Worm (Caenorhabditis elegans) whole organism, late embryonic: Measurements from ENCODE around the gene his-72.

Source experiments
- T23F11.4 ChIP-seq: fragments of 200-800 bp; sonication (Bioruptor generic); optimal IDR thresholded peaks from 2 replicates; lab custom pipeline; 2018; ENCODE audit warnings: mild to moderate bottlenecking, missing genetic modification characterization, missing compliant biosample characterization
- ceh-22 ChIP-seq: sonication (generic microtip); optimal IDR thresholded peaks from 2 replicates; lab custom pipeline; 2017; ENCODE audit warnings: missing biosample characterization, missing genetic modification characterization
- che-1 ChIP-seq: sonication (generic microtip); optimal IDR thresholded peaks from 2 replicates; lab custom pipeline; 2016; ENCODE audit warnings: mild to moderate bottlenecking, missing genetic modification characterization, missing compliant biosample characterization
- elt-2 ChIP-seq: sonication (generic microtip); optimal IDR thresholded peaks from 2 replicates; lab custom pipeline; 2016; ENCODE audit warnings: missing genetic modification reagents, missing genetic modification characterization, missing compliant biosample characterization
- fax-1 ChIP-seq: sonication (generic microtip); optimal IDR thresholded peaks from 2 replicates; lab custom pipeline; 2016; ENCODE audit warnings: missing genotype, missing genetic modification characterization, missing compliant biosample characterization
- gmeb-2 ChIP-seq: sonication (generic microtip); optimal IDR thresholded peaks from 2 replicates; lab custom pipeline; 2016; ENCODE audit warnings: missing genetic modification characterization, inconsistent platforms, missing compliant biosample characterization
- hlh-30 ChIP-seq: sonication (generic microtip); optimal IDR thresholded peaks from 2 replicates; lab custom pipeline; 2017; ENCODE audit warnings: antibody characterized with exemption, missing genetic modification characterization, missing compliant biosample characterization; ENCODE audit not compliant: insufficient read depth
- madf-2 ChIP-seq: sonication (generic microtip); optimal IDR thresholded peaks from 2 replicates; lab custom pipeline; 2017; ENCODE audit warnings: missing genetic modification characterization, missing compliant biosample characterization
- nhr-232 ChIP-seq: sonication (generic microtip); optimal IDR thresholded peaks from 2 replicates; lab custom pipeline; 2016; ENCODE audit warnings: missing genetic modification characterization, missing compliant biosample characterization
- pha-4 ChIP-seq: fragments of 150-350 bp; optimal IDR thresholded peaks from 2 replicates; lab custom pipeline; 2018; ENCODE audit warnings: missing biosample characterization, missing genetic modification reagents, missing genetic modification characterization
- sox-4 ChIP-seq: sonication (generic microtip); optimal IDR thresholded peaks from 2 replicates; lab custom pipeline; 2017; ENCODE audit warnings: mild to moderate bottlenecking, missing genetic modification characterization, inconsistent platforms, missing compliant biosample characterization
- unc-86 ChIP-seq: sonication (generic microtip); optimal IDR thresholded peaks from 2 replicates; lab custom pipeline; 2016; ENCODE audit warnings: missing genetic modification characterization, missing compliant biosample characterization
- ztf-16 ChIP-seq: sonication (generic microtip); optimal IDR thresholded peaks from 2 replicates; lab custom pipeline; 2017; ENCODE audit warnings: missing genetic modification characterization, missing compliant biosample characterization

DNA sequence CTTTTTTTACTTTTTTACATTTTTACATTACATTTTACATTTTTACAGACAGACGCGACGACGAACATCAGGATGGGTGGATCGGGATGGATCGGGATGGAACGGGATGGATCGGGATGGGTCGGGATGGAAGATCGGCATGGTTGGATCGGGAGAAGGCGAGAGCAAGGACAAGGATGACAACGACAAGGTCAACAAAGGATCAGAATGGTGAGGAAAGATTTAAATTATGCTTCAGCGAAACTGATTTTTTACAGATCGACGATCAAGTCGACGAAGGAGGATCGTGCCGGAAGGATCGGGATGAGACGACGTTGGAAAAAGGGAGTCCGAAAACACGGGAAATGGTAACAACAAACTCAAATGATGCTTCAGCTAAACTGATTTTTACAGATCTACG, 19.3 kb upstream of the his-72 start:
- no peak for TF ChIP-seq ceh-22
- TF ChIP-seq nhr-232 (tag; lab: Kevin White, UChicago) = no peak
- no peak for TF ChIP-seq ztf-16
- TF ChIP-seq pha-4 (tag; lab: Kevin White, UChicago) = no peak
- no peak for TF ChIP-seq unc-86
- TF ChIP-seq fax-1 (tag; lab: Kevin White, UChicago) = no peak
- no peak for TF ChIP-seq elt-2 (tag; lab: Kevin White, UChicago)
- no peak for TF ChIP-seq hlh-30 (tag; lab: Kevin White, UChicago)
- no peak for TF ChIP-seq che-1 (tag; lab: Kevin White, UChicago)
- TF ChIP-seq madf-2 = no peak
- TF ChIP-seq T23F11.4 = no peak
- TF ChIP-seq sox-4 = no peak
- no peak for TF ChIP-seq gmeb-2 (tag; lab: Kevin White, UChicago)
